Worm (Caenorhabditis elegans) whole organism, late embryonic: Measurements from ENCODE around the gene nhl-2.

Experiments
- ets-4 ChIP-seq: sonication (generic microtip); optimal IDR thresholded peaks from 2 replicates; lab custom pipeline; 2016; ENCODE audit warnings: missing genetic modification characterization, missing compliant biosample characterization
- nfya-1 ChIP-seq: sonication (generic microtip); optimal IDR thresholded peaks from 2 replicates; lab custom pipeline; 2017; ENCODE audit warnings: missing genetic modification characterization, mild to moderate bottlenecking, missing compliant biosample characterization, antibody characterized with exemption, moderate library complexity
- pha-4 ChIP-seq: fragments of 150-350 bp; optimal IDR thresholded peaks from 2 replicates; lab custom pipeline; 2018; ENCODE audit warnings: missing biosample characterization, missing genetic modification reagents, missing genetic modification characterization

- TF ChIP-seq nfya-1 (no peak), pha-4 (tag; lab: Kevin White, UChicago) (no peak), ets-4 (no peak)
Observed at ce11 chrIII:4844327-4844726, 54.6 kb downstream of the nhl-2 start, which contains the start of the genes clec-157 and fkh-5.
